Fruit fly (Drosophila melanogaster) Kc167 (cell line): ENCODE results near the gene CG2691.

Experiments
- Myc ChIP-seq: fragments of >200 bp; optimal IDR thresholded peaks from 2 replicates; lab custom pipeline; 2017; ENCODE audit warnings: missing external identifiers
- Sin3A ChIP-seq: fragments of >200 bp; optimal IDR thresholded peaks from 2 replicates; lab custom pipeline; 2018; ENCODE audit warnings: missing external identifiers
- h ChIP-seq: fragments of >200 bp; optimal IDR thresholded peaks from 3 replicates; lab custom pipeline; 2018; ENCODE audit warnings: missing external identifiers
- insv ChIP-seq: fragments of >200 bp; optimal IDR thresholded peaks from 3 replicates; lab custom pipeline; 2018; ENCODE audit warnings: missing external identifiers
- psq ChIP-seq: fragments of >200 bp; optimal IDR thresholded peaks from 2 replicates; lab custom pipeline; 2017; ENCODE audit warnings: missing external identifiers
- ttk ChIP-seq: sonication (Bioruptor generic); optimal IDR thresholded peaks from 2 replicates; lab custom pipeline; 2017; ENCODE audit warnings: missing external identifiers

The CG2691 gene

DNA sequence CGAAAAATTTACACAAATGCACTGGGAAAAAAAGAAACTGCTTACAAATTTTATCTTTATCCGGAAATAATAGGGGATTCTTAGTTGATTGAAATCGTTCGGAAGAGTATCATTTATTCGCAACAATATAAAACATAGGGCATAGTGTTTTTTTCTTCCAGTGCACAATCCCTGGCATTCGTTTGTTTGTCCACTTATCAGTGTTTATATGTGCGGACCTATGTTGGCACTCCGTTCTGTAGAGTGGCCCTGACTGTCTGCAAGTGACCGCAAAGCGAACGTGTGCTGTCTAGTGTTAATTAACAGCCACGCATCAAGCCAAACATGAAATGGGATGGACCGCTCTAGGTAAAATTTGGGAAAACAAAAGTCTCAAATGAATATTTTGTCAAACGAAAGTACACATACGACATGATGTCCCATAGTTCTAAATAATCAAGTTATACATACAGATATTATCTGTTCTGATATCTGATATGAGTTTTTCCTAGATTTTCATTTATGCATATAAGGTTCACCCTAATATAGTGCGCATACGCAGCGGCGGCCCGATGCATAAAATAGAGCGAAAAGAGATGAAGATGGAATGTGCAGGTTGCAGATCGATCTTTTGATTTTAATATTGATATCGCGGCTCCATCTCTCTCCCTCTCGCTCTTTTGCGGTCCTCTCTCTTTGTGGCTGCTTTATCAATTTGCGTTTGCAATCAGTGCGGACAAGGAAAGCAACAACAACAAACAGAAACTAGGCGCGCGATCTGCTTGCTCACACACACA lies 17.1 kb upstream of the CG2691 start:
- TF ChIP-seq insv (lab: Kevin White, UChicago) = no peak
- TF ChIP-seq ttk (lab: Kevin White, UChicago) = no peak
- no peak for TF ChIP-seq Myc (lab: Kevin White, UChicago)

DNA sequence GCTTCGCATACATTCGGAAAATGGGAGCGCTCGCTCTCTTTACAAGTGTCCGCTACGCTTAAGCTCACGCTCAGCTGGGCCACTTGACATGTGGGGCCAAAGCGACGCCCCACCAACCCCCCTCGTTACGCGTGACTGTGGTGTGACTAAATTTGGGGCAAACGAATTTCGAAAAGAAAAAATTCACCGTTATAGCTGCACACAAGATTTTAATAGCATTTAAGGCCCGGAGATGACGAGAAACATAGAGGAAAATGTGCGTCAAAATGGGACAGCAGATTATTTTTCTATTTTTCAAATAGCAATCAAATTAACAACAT lies 16.4 kb upstream of the CG2691 start:
- TF ChIP-seq ttk (lab: Kevin White, UChicago) (no peak), insv (lab: Kevin White, UChicago) (no peak), h (lab: Kevin White, UChicago) (no peak), Myc (lab: Kevin White, UChicago) (no peak), psq (no peak), Sin3A (no peak)

DNA sequence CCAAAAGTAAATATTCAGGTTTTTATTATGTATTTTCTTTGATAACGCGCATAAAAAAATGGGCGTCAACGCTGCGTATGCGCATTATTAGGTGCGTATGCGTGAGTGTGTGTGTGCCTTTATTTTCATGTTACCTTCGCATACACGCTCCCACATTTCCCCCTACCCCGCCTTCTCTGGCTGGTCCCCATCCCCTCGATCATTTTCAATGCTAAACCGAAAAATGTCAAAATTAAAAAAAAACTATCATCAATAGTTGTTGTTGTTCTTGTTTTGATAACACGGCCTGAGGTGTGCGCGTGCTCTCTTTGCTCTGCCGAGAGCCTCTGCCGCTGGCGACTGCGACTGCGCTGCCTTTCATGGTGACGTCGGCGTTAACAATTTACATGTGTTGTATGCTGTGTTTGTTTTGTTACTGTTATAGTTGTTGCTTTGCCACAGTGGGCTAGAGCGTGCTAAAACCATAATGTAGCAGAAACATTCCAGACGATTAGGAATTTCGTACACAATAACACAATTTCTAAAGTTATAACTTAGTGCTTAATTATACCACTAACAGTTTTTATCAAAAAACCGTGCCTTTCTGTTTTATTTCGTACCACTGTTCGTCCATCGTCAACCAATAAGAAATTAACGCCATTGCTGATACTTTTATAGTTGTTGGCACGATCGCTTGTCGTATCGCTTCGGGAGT lies 15.9 kb upstream of the CG2691 start:
- TF ChIP-seq psq = no peak
- no peak for TF ChIP-seq ttk (lab: Kevin White, UChicago)
- no peak for TF ChIP-seq Sin3A
- TF ChIP-seq Myc (lab: Kevin White, UChicago) = no peak
- no peak for TF ChIP-seq h (lab: Kevin White, UChicago)
- no peak for TF ChIP-seq insv (lab: Kevin White, UChicago)

DNA sequence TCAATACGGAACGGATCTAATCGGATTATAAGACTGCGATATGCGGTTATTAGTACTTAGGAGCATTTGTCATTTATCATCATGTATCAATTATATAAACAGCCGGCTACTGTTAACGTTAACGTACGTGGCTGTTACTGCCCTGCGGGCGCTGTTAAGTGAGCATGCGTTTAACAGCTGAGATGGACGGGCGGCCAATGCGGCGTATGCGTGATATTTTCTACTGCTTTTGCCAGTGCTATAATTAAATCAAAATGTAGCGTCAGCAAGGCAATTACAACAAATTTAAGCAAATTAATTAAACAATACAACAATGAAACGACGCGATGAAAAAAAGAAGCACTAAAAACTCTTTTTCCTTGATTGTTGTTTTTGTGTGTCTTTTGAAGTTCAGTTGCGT lies 13.4 kb upstream of the CG2691 start:
- TF ChIP-seq psq (no peak), h (lab: Kevin White, UChicago) (no peak), ttk (lab: Kevin White, UChicago) (no peak), insv (lab: Kevin White, UChicago) (no peak), Sin3A (no peak), Myc (lab: Kevin White, UChicago) (no peak)

DNA sequence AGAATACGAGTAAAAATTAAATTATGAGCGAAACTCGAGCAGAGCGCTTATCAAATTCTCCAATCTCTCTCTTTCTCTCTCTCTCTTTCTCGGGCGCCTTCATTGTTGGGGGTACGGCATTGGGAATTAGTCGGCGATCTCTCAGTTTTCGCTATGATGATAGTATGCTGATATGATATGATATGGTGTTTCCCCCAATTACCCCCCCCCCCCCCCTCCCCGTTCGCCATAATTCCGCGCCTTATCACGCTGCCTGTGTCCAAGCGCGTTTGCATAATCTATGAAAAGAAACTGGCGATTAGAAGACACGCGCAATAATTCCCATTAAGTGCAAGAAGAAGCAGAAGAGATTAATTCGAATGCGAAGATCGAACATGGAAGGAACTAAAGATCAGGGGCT lies 12.6 kb upstream of the CG2691 start:
- TF ChIP-seq psq (no peak), h (lab: Kevin White, UChicago) (no peak), insv (lab: Kevin White, UChicago) (no peak), ttk (lab: Kevin White, UChicago) (no peak), Myc (lab: Kevin White, UChicago) (no peak), Sin3A (no peak)

dm6 chrX:13635000-13635368 lies 10.8 kb upstream of the CG2691 start:
- TF ChIP-seq Myc (lab: Kevin White, UChicago) (no peak), psq (no peak), ttk (lab: Kevin White, UChicago) (no peak)

dm6 chrX:13634254-13634999 lies 10.2 kb upstream of the CG2691 start:
- TF ChIP-seq psq (no peak), h (lab: Kevin White, UChicago) (no peak), Myc (lab: Kevin White, UChicago) (no peak), ttk (lab: Kevin White, UChicago) (no peak), Sin3A (no peak), insv (lab: Kevin White, UChicago) (no peak)

DNA sequence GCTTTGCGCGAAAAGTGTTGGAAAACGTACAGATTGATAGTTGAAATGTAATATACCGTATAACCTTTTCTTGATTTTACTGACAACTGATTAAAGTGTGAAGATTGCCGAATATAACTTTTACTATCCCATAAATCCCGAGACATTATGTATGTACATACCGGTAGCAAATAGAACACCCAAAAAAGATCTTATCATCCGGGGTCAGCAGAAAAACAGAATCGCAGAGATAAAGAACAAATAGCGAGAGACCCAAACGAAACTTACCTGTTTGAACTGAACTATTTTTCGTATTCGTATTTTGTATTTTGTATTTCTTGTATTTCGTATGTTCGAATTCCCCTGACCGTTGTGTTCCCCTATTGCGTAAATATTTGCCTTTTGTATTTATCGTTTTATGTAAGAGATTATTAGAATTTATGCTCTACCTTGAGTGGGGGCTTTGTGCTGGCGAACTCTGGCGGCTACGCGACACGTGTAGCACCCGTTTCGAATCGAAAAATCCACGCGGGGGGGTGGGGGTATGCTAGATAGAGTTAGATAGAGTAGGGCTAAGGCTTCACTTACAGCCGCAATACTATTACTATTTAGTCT lies 9.2 kb upstream of the CG2691 start:
- TF ChIP-seq insv (lab: Kevin White, UChicago) (no peak), psq (no peak), Myc (lab: Kevin White, UChicago) (no peak), Sin3A (no peak), h (lab: Kevin White, UChicago) (no peak), ttk (lab: Kevin White, UChicago) (no peak)

dm6 chrX:13632606-13633005 lies 8.4 kb upstream of the CG2691 start:
- no peak for TF ChIP-seq psq
- no peak for TF ChIP-seq ttk (lab: Kevin White, UChicago)

DNA sequence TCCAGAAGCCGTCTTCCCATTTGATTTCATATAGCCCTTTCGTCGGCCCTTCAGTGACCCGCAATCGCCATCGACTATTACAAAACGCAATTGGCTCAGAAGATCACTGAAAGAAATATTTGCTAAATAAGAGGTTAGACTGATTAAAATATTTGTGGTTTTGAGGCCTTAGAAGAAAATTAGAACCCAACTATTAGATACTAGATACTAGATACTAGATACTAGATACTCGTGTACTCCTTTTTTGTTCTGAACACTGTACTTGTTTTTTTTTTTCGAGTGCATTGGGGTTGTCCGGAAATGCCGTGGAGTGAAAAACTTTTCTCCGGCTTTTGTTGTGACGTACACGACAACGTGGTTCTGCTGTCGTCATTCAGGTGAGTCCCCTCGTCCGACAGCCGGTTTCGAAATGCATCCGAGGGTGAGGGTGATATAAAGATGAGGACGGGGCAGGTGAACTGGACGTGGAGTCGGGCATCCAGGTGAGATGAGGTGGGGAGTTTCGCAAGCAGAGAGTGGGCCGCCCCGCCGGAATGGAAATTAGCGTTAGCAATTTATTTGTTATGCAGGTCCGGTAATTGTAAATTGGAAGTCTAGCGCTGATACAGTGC lies 6.2 kb upstream of the CG2691 start:
- TF ChIP-seq Myc (lab: Kevin White, UChicago) (no peak), ttk (lab: Kevin White, UChicago) (no peak), insv (lab: Kevin White, UChicago) (no peak), psq (no peak), Sin3A (no peak), h (lab: Kevin White, UChicago) (no peak)

DNA sequence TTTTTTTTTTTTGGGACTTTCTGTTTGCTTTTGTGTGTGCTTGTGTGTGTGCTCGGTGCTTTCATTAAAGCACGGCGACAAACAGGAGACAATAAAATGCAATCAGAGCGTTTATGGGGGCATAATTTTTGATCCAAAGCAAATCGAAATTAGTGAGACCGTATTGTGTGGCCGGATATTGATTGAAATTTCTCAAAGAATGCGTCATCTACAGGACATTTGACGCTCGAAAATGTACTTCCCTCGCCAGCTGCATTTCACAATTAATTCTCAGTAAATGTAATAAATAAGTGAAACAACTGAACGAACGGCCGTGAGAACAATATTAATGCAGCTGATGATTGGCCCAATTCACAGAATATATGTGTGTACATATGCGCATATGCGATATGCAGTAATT lies 5.2 kb upstream of the CG2691 start:
- TF ChIP-seq insv (lab: Kevin White, UChicago) = no peak
- TF ChIP-seq ttk (lab: Kevin White, UChicago) = no peak
- TF ChIP-seq psq = no peak
- no peak for TF ChIP-seq Myc (lab: Kevin White, UChicago)

dm6 chrX:13627855-13628254 lies 3.6 kb upstream of the CG2691 start:
- TF ChIP-seq ttk (lab: Kevin White, UChicago) (no peak), Sin3A (no peak), insv (lab: Kevin White, UChicago) (no peak)
